Worm (Caenorhabditis elegans): ENCODE results near the gene rpc-1.

rpc-1 gene

DNA sequence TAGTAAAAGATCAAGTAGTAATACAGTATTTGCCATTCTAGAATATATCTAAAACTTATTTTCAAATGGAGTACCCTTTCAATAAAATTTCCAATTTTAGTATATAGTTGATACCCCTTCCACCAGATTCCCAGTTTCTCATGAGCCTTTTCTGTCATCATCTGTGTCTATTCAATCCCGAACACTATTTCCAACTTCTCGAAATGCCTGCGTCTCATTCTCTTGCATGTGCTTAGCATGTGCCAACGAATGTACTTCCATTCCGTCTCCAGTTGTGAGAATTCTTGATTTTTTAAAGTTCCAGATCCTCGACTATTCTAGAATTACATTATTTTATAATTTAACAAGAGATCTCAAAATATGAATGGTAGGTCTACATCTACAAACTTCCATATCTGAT, 1.0 kb upstream of the rpc-1 start, which contains the start of gene C42D4.18:
Gene C42D4.18, plus strand, starts transcription at position 231 of the 400 bp plus-strand sequence.
- no peak for TF ChIP-seq elt-3 (tag; optimal IDR thresholded peaks at IDR 0.05)
- no peak for TF ChIP-seq unc-62 (GFP tag; optimal IDR thresholded peaks at IDR 0.05)
- peak; percentile 38 for TF ChIP-seq rnt-1 (tag; optimal IDR thresholded peaks at IDR 0.05)
- TF ChIP-seq fos-1 (tag; optimal IDR thresholded peaks at IDR 0.05), result no peak
- no peak for TF ChIP-seq ztf-11 (tag; optimal IDR thresholded peaks at IDR 0.05)
- TF ChIP-seq nhr-71 (tag; optimal IDR thresholded peaks at IDR 0.05), result peak; percentile 57
- TF ChIP-seq F16B12.6 (tag; optimal IDR thresholded peaks at IDR 0.05), result peak; percentile 16
- no peak for TF ChIP-seq efl-3 (GFP tag; optimal IDR thresholded peaks at IDR 0.05)
- no peak for TF ChIP-seq Y116A8C.19 (tag; optimal IDR thresholded peaks at IDR 0.05; ENCODE audit: borderline replicate concordance)
- TF ChIP-seq snpc-4 (tag; optimal IDR thresholded peaks at IDR 0.05), result no peak
- peak; percentile 44 for TF ChIP-seq nhr-85 (tag)
- TF ChIP-seq isw-1 (GFP tag; IDR thresholded peaks at IDR 0.05), result peak; percentile 24
- no peak for TF ChIP-seq C16A3.4 (tag; optimal IDR thresholded peaks at IDR 0.05)
- TF ChIP-seq unc-30 (tag; optimal IDR thresholded peaks at IDR 0.05), result no peak
- TF ChIP-seq efl-1 (optimal IDR thresholded peaks at IDR 0.05), result peak; percentile 65 to 73
- TF ChIP-seq efl-1 (GFP tag; optimal IDR thresholded peaks at IDR 0.05 in 1 of 2), result peak in 1 of 2 experiments; percentile 82
- TF ChIP-seq hlh-17 (GFP tag; optimal IDR thresholded peaks at IDR 0.05; ENCODE audit: borderline replicate concordance), result no peak
- TF ChIP-seq pqm-1 (tag; optimal IDR thresholded peaks at IDR 0.05), result no peak
- no peak for TF ChIP-seq hlh-4 (tag; optimal IDR thresholded peaks at IDR 0.05)
- peak; percentile 50 for TF ChIP-seq snu-23 (GFP tag; optimal IDR thresholded peaks at IDR 0.05)
- TF ChIP-seq dsc-1 (tag; optimal IDR thresholded peaks at IDR 0.05), result peak; percentile 42
- no peak for TF ChIP-seq egl-13 (tag; optimal IDR thresholded peaks at IDR 0.05)
- TF ChIP-seq lin-14 (GFP tag; optimal IDR thresholded peaks at IDR 0.05), result no peak
- no peak for TF ChIP-seq sox-4 (tag; optimal IDR thresholded peaks at IDR 0.05)
- no peak for TF ChIP-seq ceh-90 (tag; optimal IDR thresholded peaks at IDR 0.05)
- TF ChIP-seq tlp-1 (tag; optimal IDR thresholded peaks at IDR 0.05), result no peak
- TF ChIP-seq C04F5.9 (tag; optimal IDR thresholded peaks at IDR 0.05), result no peak
- no peak for TF ChIP-seq elt-2 (tag; optimal IDR thresholded peaks at IDR 0.05)
- no peak for TF ChIP-seq aha-1 (tag; optimal IDR thresholded peaks at IDR 0.05)
- peak; percentile 7 for TF ChIP-seq lir-3 (tag; optimal IDR thresholded peaks at IDR 0.05; ENCODE audit: poor library complexity)
- TF ChIP-seq irx-1 (tag; optimal IDR thresholded peaks at IDR 0.05), result no peak
- TF ChIP-seq swsn-7 (tag; optimal IDR thresholded peaks at IDR 0.05), result peak; percentile 25
- TF ChIP-seq C34B4.2 (tag; optimal IDR thresholded peaks at IDR 0.05), result no peak
- TF ChIP-seq egl-27 (tag; optimal IDR thresholded peaks at IDR 0.05), result no peak
- no peak for TF ChIP-seq skn-1 (tag; optimal IDR thresholded peaks at IDR 0.05)
- no peak for TF ChIP-seq nhr-77 (tag; optimal IDR thresholded peaks at IDR 0.05)
- TF ChIP-seq lin-39 (tag; optimal IDR thresholded peaks at IDR 0.05), result no peak
- TF ChIP-seq nhr-47 (tag; optimal IDR thresholded peaks at IDR 0.05), result peak; percentile 38
- TF ChIP-seq lin-13 (GFP tag; optimal IDR thresholded peaks at IDR 0.05), result no peak
- no peak for TF ChIP-seq hpl-2 (GFP tag; optimal IDR thresholded peaks at IDR 0.05)
- TF ChIP-seq lin-15B (tag; optimal IDR thresholded peaks at IDR 0.05), result no peak
- no peak for TF ChIP-seq sptf-1 (tag; optimal IDR thresholded peaks at IDR 0.05)
- TF ChIP-seq alr-1 (tag; optimal IDR thresholded peaks at IDR 0.05; ENCODE audit: borderline replicate concordance), result no peak
- no peak for TF ChIP-seq unc-98 (GFP tag; IDR thresholded peaks at IDR 0.05)
- no peak for TF ChIP-seq ceh-88 (GFP tag; IDR thresholded peaks at IDR 0.05)
- peak; percentile 8 to 27 (median 13) for TF ChIP-seq dpl-1 (GFP tag; optimal IDR thresholded peaks at IDR 0.05)
- TF ChIP-seq grh-1 (GFP tag; IDR thresholded peaks at IDR 0.05), result no peak
- no peak for TF ChIP-seq mef-2 (tag; optimal IDR thresholded peaks at IDR 0.05)
- TF ChIP-seq lsy-2 (tag; optimal IDR thresholded peaks at IDR 0.05), result peak; percentile 36 to 44
- no peak for TF ChIP-seq nhr-84 (tag; optimal IDR thresholded peaks at IDR 0.05)
- peak; percentile 53 for TF ChIP-seq mep-1 (tag; optimal IDR thresholded peaks at IDR 0.05)
- no peak for TF ChIP-seq xbp-1 (tag; optimal IDR thresholded peaks at IDR 0.05)
- TF ChIP-seq nhr-90 (tag; optimal IDR thresholded peaks at IDR 0.05; ENCODE audit: poor library complexity), result no peak
- no peak for TF ChIP-seq sup-37 (GFP tag; optimal IDR thresholded peaks at IDR 0.05)
